Fruit fly (Drosophila melanogaster) whole organism, embryonic: ENCODE measurements around the gene endos.

Source experiments
- Aef1 ChIP-seq: fragments of 200-800 bp; sonication (Bioruptor generic); IDR thresholded peaks from 3 replicates; pipeline ENCODE4 v1.3.6; 2022; ENCODE audit warnings: missing biosample characterization, missing genetic modification characterization
- Awh ChIP-seq: fragments of 200-800 bp; sonication (Bioruptor generic); IDR thresholded peaks from 2 replicates; pipeline ENCODE4, ENCODE4 v1.3.6; 2022; ENCODE audit warnings: missing biosample characterization, missing genetic modification characterization
- B-H1 ChIP-seq: fragments of 200-800 bp; sonication (Bioruptor generic); IDR thresholded peaks from 3 replicates; pipeline ENCODE4 v1.3.6; 2022; ENCODE audit warnings: missing biosample characterization, missing genetic modification characterization
- CG10366 ChIP-seq: fragments of 200-800 bp; sonication (Bioruptor generic); IDR thresholded peaks from 2 replicates; pipeline ENCODE4 v1.3.6; 2022; ENCODE audit warnings: missing biosample characterization, missing genetic modification characterization
- CG10462 ChIP-seq: fragments of 200-800 bp; sonication (Bioruptor generic); optimal IDR thresholded peaks from 2 replicates; lab custom pipeline; 2016; ENCODE audit warnings: missing biosample characterization, missing genetic modification characterization
- CG10654 ChIP-seq: fragments of 200-800 bp; sonication (Bioruptor generic); optimal IDR thresholded peaks from 2 replicates; lab custom pipeline; 2016; ENCODE audit warnings: missing biosample characterization, missing genetic modification characterization
- CG12219 ChIP-seq: fragments of 200-800 bp; sonication (Bioruptor generic); optimal IDR thresholded peaks from 3 replicates; lab custom pipeline; 2018; ENCODE audit warnings: missing biosample characterization, mild to moderate bottlenecking, missing genetic modification characterization
- CG1233 ChIP-seq: fragments of 200-800 bp; sonication (Bioruptor generic); optimal IDR thresholded peaks from 4 replicates; lab custom pipeline; 2018; ENCODE audit warnings: missing biosample characterization, mild to moderate bottlenecking, missing genetic modification characterization
- CG14014 ChIP-seq: fragments of 200-800 bp; sonication (Bioruptor generic); IDR thresholded peaks from 2 replicates; pipeline ENCODE4 v1.3.6; 2022; ENCODE audit warnings: missing biosample characterization, missing genetic modification characterization
- CG14050 ChIP-seq: fragments of 200-800 bp; sonication (Bioruptor generic); IDR thresholded peaks from 3 replicates; pipeline ENCODE4 v1.3.6; 2022; ENCODE audit warnings: missing biosample characterization, missing genetic modification characterization
- CG17186 ChIP-seq: fragments of 200-800 bp; sonication (Bioruptor generic); optimal IDR thresholded peaks from 3 replicates; lab custom pipeline; 2017; ENCODE audit warnings: missing biosample characterization, missing genetic modification reagents, missing genetic modification characterization
- CG34422 ChIP-seq: fragments of 200-800 bp; sonication (Bioruptor generic); IDR thresholded peaks from 3 replicates; pipeline ENCODE4 v1.3.6; 2022; ENCODE audit warnings: missing biosample characterization, missing genetic modification characterization
- CG3838 ChIP-seq: fragments of 200-800 bp; sonication (Bioruptor generic); optimal IDR thresholded peaks from 3 replicates; lab custom pipeline; 2016; ENCODE audit warnings: missing biosample characterization, missing genetic modification characterization
- CG4282 ChIP-seq: fragments of 200-800 bp; sonication (Bioruptor generic); optimal IDR thresholded peaks from 2 replicates; lab custom pipeline; 2016; ENCODE audit warnings: missing biosample characterization, missing genetic modification characterization
- CG43689 ChIP-seq: fragments of 200-800 bp; sonication (Bioruptor generic); IDR thresholded peaks from 2 replicates; pipeline ENCODE4 v1.3.6; 2022; ENCODE audit warnings: missing biosample characterization, missing genetic modification characterization
- CG6765 ChIP-seq: fragments of 200-800 bp; sonication (Bioruptor generic); optimal IDR thresholded peaks from 3 replicates; lab custom pipeline; 2017; ENCODE audit warnings: missing biosample characterization, mild to moderate bottlenecking, missing genetic modification characterization
- CG6791 ChIP-seq: fragments of 200-800 bp; sonication (Bioruptor generic); IDR thresholded peaks from 3 replicates; pipeline ENCODE4 v1.3.6; 2022; ENCODE audit warnings: missing biosample characterization, missing genetic modification characterization; ENCODE audit not compliant: partially characterized antibody
- CG8388 ChIP-seq: fragments of 200-800 bp; sonication (Bioruptor generic); optimal IDR thresholded peaks from 2 replicates; lab custom pipeline; 2019; ENCODE audit warnings: missing biosample characterization, mild to moderate bottlenecking, missing genetic modification characterization, moderate library complexity
- CHES-1-like ChIP-seq: fragments of 200-800 bp; sonication (Bioruptor generic); optimal IDR thresholded peaks from 2 replicates; lab custom pipeline; 2016; ENCODE audit warnings: missing biosample characterization, missing genetic modification characterization
- CrebB ChIP-seq: fragments of 200-800 bp; sonication (Bioruptor generic); optimal IDR thresholded peaks from 3 replicates; lab custom pipeline; 2018; ENCODE audit warnings: missing biosample characterization, mild to moderate bottlenecking, missing genetic modification characterization
- D19B ChIP-seq: fragments of 200-800 bp; sonication (Bioruptor generic); optimal IDR thresholded peaks from 2 replicates; lab custom pipeline; 2017; ENCODE audit warnings: missing biosample characterization, mild to moderate bottlenecking, missing genetic modification characterization
- Dbx ChIP-seq: fragments of 200-800 bp; sonication (Bioruptor generic); IDR thresholded peaks from 3 replicates; pipeline ENCODE4 v1.3.6; 2022; ENCODE audit warnings: missing biosample characterization, missing genetic modification characterization
- H2.0 ChIP-seq: fragments of 200-800 bp; sonication (Bioruptor generic); IDR thresholded peaks from 2 replicates; pipeline ENCODE4 v1.3.6; 2022; ENCODE audit warnings: missing biosample characterization, missing genetic modification characterization
- HLH54F ChIP-seq: fragments of 200-800 bp; sonication (Bioruptor generic); optimal IDR thresholded peaks from 3 replicates; lab custom pipeline; 2016; ENCODE audit warnings: missing biosample characterization, missing genetic modification characterization
- Hey ChIP-seq: fragments of 200-800 bp; sonication (Bioruptor generic); optimal IDR thresholded peaks from 3 replicates; lab custom pipeline; 2018; ENCODE audit warnings: missing biosample characterization, mild to moderate bottlenecking, missing genetic modification characterization
- MESR4 ChIP-seq: fragments of 200-800 bp; sonication (Bioruptor generic); optimal IDR thresholded peaks from 2 replicates; lab custom pipeline; 2018; ENCODE audit warnings: missing biosample characterization, mild to moderate bottlenecking, missing genetic modification characterization, moderate library complexity
- NFAT ChIP-seq: fragments of 200-800 bp; sonication (Bioruptor generic); IDR thresholded peaks from 2 replicates; pipeline ENCODE4 v1.3.6; 2022; ENCODE audit warnings: missing biosample characterization, missing genetic modification characterization
- Nf-YA ChIP-seq: fragments of 200-800 bp; sonication (Bioruptor generic); IDR thresholded peaks from 2 replicates; pipeline ENCODE4 v1.3.6; 2022; ENCODE audit warnings: missing biosample characterization, missing genetic modification characterization
- Opbp ChIP-seq: fragments of 200-800 bp; sonication (Bioruptor generic); IDR thresholded peaks from 3 replicates; pipeline ENCODE4 v1.3.6; 2022; ENCODE audit warnings: missing biosample characterization, missing genetic modification characterization; ENCODE audit not compliant: partially characterized antibody
- Optix ChIP-seq: fragments of 200-800 bp; sonication (Bioruptor generic); IDR thresholded peaks from 3 replicates; pipeline ENCODE4 v1.3.6; 2022; ENCODE audit warnings: missing biosample characterization, missing genetic modification characterization
- Ssrp ChIP-seq: fragments of 200-800 bp; sonication (Bioruptor generic); optimal IDR thresholded peaks from 2 replicates; lab custom pipeline; 2018; ENCODE audit warnings: missing biosample characterization, mild to moderate bottlenecking, missing genetic modification characterization, moderate library complexity
- Stat92E ChIP-seq, 3 experiments: fragments of >200 bp in 2 of 3; fragments of 200-800 bp in 1 of 3; sonication (Bioruptor generic) in 1 of 3; optimal IDR thresholded peaks; 2 replicates each; lab custom pipeline; 2017 to 2019; ENCODE audit warnings: missing biosample characterization in 3 of 3, missing genetic modification characterization in 3 of 3, mild to moderate bottlenecking in 1 of 3, moderate library complexity in 1 of 3
- cas ChIP-seq: fragments of 200-800 bp; sonication (Bioruptor generic); IDR thresholded peaks from 2 replicates; pipeline ENCODE4 v1.3.6; 2022; ENCODE audit warnings: missing biosample characterization, missing genetic modification characterization
- cato ChIP-seq: fragments of 200-800 bp; sonication (Bioruptor generic); optimal IDR thresholded peaks from 2 replicates; lab custom pipeline; 2016; ENCODE audit warnings: missing biosample characterization, missing genetic modification characterization, borderline replicate concordance
- caup ChIP-seq: fragments of 200-800 bp; sonication (Bioruptor generic); optimal IDR thresholded peaks from 3 replicates; lab custom pipeline; 2017; ENCODE audit warnings: missing biosample characterization, mild to moderate bottlenecking, missing genetic modification characterization, moderate library complexity; ENCODE audit not compliant: severe bottlenecking
- dan ChIP-seq: fragments of 200-800 bp; sonication (Bioruptor generic); IDR thresholded peaks from 2 replicates; pipeline ENCODE4 v1.3.6; 2022; ENCODE audit warnings: missing biosample characterization, missing genetic modification characterization
- dati ChIP-seq: fragments of 200-800 bp; sonication (Bioruptor generic); IDR thresholded peaks from 2 replicates; pipeline ENCODE4 v1.3.6; 2022; ENCODE audit warnings: missing biosample characterization, missing genetic modification characterization
- kah ChIP-seq: fragments of 200-800 bp; sonication (Bioruptor generic); optimal IDR thresholded peaks from 2 replicates; lab custom pipeline; 2018; ENCODE audit warnings: missing biosample characterization, mild to moderate bottlenecking, missing genetic modification characterization
- nom ChIP-seq: fragments of 200-800 bp; sonication (Bioruptor generic); optimal IDR thresholded peaks from 2 replicates; lab custom pipeline; 2017; ENCODE audit warnings: missing biosample characterization, missing genetic modification characterization, mild to moderate bottlenecking, moderate library complexity, missing genetic modification reagents
- pb ChIP-seq: fragments of 200-800 bp; sonication (Bioruptor generic); optimal IDR thresholded peaks from 3 replicates; lab custom pipeline; 2016; ENCODE audit warnings: missing biosample characterization, missing genetic modification characterization
- pnt ChIP-seq: fragments of 200-800 bp; sonication (Bioruptor generic); optimal IDR thresholded peaks from 3 replicates; lab custom pipeline; 2016; ENCODE audit warnings: missing biosample characterization, missing genetic modification characterization
- prd ChIP-seq, 3 experiments: fragments of >200 bp in 2 of 3; fragments of 200-800 bp in 1 of 3; sonication (Bioruptor generic) in 1 of 3; optimal IDR thresholded peaks in 2 of 3; IDR thresholded peaks in 1 of 3; 2 replicates in 2 of 3; 3 replicates in 1 of 3; pipeline versions ENCODE4 v1.3.6 to Lab custom; 2017 to 2022; ENCODE audit warnings: missing biosample characterization in 1 of 3, missing genetic modification characterization in 1 of 3
- psq ChIP-seq: fragments of 200-800 bp; sonication (Bioruptor generic); optimal IDR thresholded peaks from 2 replicates; lab custom pipeline; 2017; ENCODE audit warnings: missing biosample characterization, missing genetic modification characterization
- ranshi ChIP-seq: fragments of 200-800 bp; sonication (Bioruptor generic); IDR thresholded peaks from 2 replicates; pipeline ENCODE4 v1.3.6; 2022; ENCODE audit warnings: missing biosample characterization, missing genetic modification characterization
- sug ChIP-seq: fragments of 200-800 bp; optimal IDR thresholded peaks from 2 replicates; lab custom pipeline; 2019; ENCODE audit warnings: missing biosample characterization, mild to moderate bottlenecking, missing genetic modification characterization, moderate library complexity
- z ChIP-seq: fragments of 200-800 bp; sonication (Bioruptor generic); IDR thresholded peaks from 3 replicates; pipeline ENCODE4 v1.3.6; 2022; ENCODE audit warnings: missing biosample characterization, missing genetic modification characterization

endos gene

DNA sequence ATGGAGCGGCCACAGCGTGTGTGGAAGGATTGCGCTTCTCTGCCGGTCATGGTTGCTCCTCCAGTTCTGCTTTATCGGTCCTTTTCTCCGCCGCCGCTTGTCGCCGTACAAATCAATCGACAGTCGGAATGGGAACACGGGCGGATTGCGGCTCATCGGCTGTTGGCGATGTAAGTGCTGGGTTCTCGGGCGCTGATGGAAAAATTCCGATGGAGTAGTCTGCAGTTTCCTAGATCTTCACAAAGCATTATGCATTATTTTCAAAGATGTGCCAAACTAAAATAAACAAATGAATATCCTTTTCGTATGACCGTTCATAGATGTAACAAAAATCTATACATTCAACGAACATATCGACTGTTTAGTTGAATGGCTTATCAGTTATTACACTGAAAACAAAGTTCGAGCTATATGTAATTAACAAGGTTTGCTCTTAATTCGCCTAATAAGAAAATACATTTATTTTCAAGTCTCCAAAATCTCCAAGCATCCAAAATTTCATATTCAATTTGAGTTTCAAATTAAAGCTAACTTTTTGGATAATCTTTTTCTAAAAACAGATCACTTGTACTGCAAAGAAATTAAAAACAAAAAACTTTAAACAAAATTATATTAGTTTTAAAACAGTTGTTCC lies 18.2 kb upstream of the endos start, which contains the start of gene Neurl4 (continued):
- TF ChIP-seq H2.0 (GFP tag; lab: Robert Waterston, UW) (peak; percentile 83), CG10366 (peak; percentile 75), CG14050 (GFP tag; lab: Robert Waterston, UW) (peak; percentile 66; the same call in 2 of the 3 replicates), ranshi (GFP tag; lab: Robert Waterston, UW) (peak; percentile 62), CG8388 (no peak), Optix (GFP tag; lab: Robert Waterston, UW) (no peak), Nf-YA (peak; percentile 50; the same call in 1 of the 2 replicates), Aef1 (GFP tag; lab: Robert Waterston, UW) (peak; percentile 60; the same call in 2 of the 3 replicates), CG1233 (GFP tag; lab: Kevin White, UChicago) (peak; percentile 78), CG10654 (GFP tag; lab: Kevin White, UChicago) (peak; percentile 42), Awh (GFP tag; lab: Robert Waterston, UW) (peak; percentile 78), Ssrp (peak; percentile 80), cas (no peak), pnt (GFP tag; lab: Kevin White, UChicago) (peak; percentile 61), CG43689 (GFP tag; lab: Robert Waterston, UW) (no peak)

DNA sequence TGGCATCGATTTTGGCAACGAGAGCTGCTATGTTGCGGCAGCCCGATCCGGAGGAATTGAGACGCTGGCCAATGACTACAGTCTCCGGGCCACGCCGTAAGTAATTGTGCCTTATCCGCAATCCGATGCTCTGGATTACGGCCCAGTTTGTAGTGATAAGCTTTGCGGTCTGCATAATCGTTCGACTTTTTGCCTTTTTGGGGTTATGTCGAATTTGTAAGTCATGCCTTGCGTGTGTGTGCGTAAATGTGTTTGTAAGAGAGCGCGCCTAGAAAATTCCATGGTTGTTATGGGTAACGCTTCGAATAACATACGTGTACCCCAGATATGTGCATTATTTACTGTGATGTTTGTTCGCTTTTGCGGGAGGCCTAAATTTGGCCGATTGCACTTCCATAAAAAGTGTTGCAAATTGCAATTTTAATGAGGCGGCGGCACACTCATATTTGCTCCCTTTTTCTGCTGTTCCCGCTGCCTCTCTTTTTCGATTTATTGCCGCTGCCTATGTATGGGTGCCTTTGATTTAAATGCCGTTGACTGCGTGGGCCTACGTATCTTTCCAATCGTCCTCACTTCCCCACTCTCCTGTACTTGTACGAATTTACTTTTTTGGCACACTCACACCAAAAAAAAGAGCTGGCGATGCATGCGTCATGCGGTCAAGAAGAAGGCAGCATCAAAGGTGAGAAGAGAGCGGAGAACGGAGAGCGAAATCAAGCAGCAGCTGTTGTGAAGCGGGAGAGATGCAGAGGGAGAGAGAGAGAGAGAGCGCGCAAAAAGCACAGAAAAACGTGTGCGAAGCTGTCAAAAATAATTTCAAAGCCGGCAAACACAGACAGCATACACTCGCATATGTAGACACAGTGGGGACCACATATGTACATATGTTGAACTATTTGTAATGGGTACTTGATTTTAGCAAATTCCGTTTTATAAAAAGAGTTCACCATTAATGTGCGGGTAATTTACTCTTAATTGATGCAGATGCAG lies 6.4 kb upstream of the endos start:
- peak; percentile 55; the same call in 2 of the 3 replicates for TF ChIP-seq Dbx
- no peak for TF ChIP-seq pb (GFP tag; lab: Kevin White, UChicago)
- TF ChIP-seq CG17186, result no peak
- peak; percentile 94; the same call in 2 of the 3 replicates for TF ChIP-seq CG34422 (GFP tag; lab: Robert Waterston, UW)
- no peak for TF ChIP-seq prd (optimal IDR thresholded peaks at IDR 0.05; lab: Kevin White, UChicago)
- TF ChIP-seq prd (GFP tag; IDR thresholded peaks at IDR 0.05; lab: Robert Waterston, UW), result 0 out of 3 replicates have a peak, but pooled peaks have one; percentile 6
- peak; percentile 7 for TF ChIP-seq sug (tag; lab: Kevin White, UChicago)
- peak; percentile 31; the same call in 1 of the 2 replicates for TF ChIP-seq CG14014 (GFP tag; lab: Robert Waterston, UW)
- TF ChIP-seq MESR4 (GFP tag; lab: Kevin White, UChicago), result no peak
- no peak for TF ChIP-seq dan
- no peak for TF ChIP-seq Stat92E (GFP tag; optimal IDR thresholded peaks at IDR 0.05; lab: Kevin White, UChicago)
- TF ChIP-seq psq, result no peak
- TF ChIP-seq Hey, result no peak
- peak; percentile 18; the same call in 1 of the 3 replicates for TF ChIP-seq CG6791
- no peak for TF ChIP-seq CG4282 (GFP tag; lab: Kevin White, UChicago)
- peak; percentile 16 for TF ChIP-seq CG12219 (GFP tag; lab: Kevin White, UChicago)
- TF ChIP-seq D19B (GFP tag; lab: Kevin White, UChicago), result peak; percentile 23
- no peak for TF ChIP-seq HLH54F (GFP tag; lab: Kevin White, UChicago)
- peak; percentile 10 for TF ChIP-seq nom
- no peak for TF ChIP-seq z (GFP tag; lab: Robert Waterston, UW)
- TF ChIP-seq CHES-1-like (GFP tag; lab: Kevin White, UChicago), result peak; percentile 49
- no peak for TF ChIP-seq dati
- peak; percentile 2 for TF ChIP-seq CG6765 (GFP tag; lab: Kevin White, UChicago)
- TF ChIP-seq CG10462 (GFP tag; lab: Kevin White, UChicago), result no peak
- TF ChIP-seq B-H1 (GFP tag; lab: Robert Waterston, UW), result peak; percentile 17; the same call in 1 of the 3 replicates
- TF ChIP-seq kah (GFP tag; lab: Kevin White, UChicago), result peak; percentile 35
- TF ChIP-seq CrebB, result no peak
- TF ChIP-seq cato (GFP tag; lab: Kevin White, UChicago), result no peak
- no peak for TF ChIP-seq caup (GFP tag; lab: Kevin White, UChicago)
- TF ChIP-seq Opbp (GFP tag; lab: Robert Waterston, UW), result no peak
- TF ChIP-seq CG3838 (GFP tag; lab: Kevin White, UChicago), result no peak
- TF ChIP-seq NFAT (GFP tag; lab: Robert Waterston, UW), result peak; percentile 9; the same call in 1 of the 2 replicates
